Fruit fly (Drosophila melanogaster): ENCODE data around the gene mfrn.

The mfrn gene

dm6 chr3R:27988189-27988588 lies 40.4 kb upstream of the mfrn start, which contains the start of gene betaTub97EF (continued):
- TF ChIP-seq al (GFP tag; IDR thresholded peaks at IDR 0.05) (no peak), Bteb2 (GFP tag; optimal IDR thresholded peaks at IDR 0.05) (no peak), lilli (GFP tag; optimal IDR thresholded peaks at IDR 0.05) (no peak), ato (GFP tag; IDR thresholded peaks at IDR 0.05; ENCODE audit: partially characterized antibody) (no peak), Hmx (GFP tag; optimal IDR thresholded peaks at IDR 0.05) (no peak), CG17912 (GFP tag; optimal IDR thresholded peaks at IDR 0.05) (no peak), maf-S (GFP tag; optimal IDR thresholded peaks at IDR 0.05) (no peak), sob (GFP tag; IDR thresholded peaks at IDR 0.05) (0 out of 2 replicates have a peak, but pooled peaks have one; percentile 11), pita (GFP tag; optimal IDR thresholded peaks at IDR 0.05) (no peak), Fer3 (tag; optimal IDR thresholded peaks at IDR 0.05) (no peak), Oli (tag; optimal IDR thresholded peaks at IDR 0.05) (no peak), Camta (GFP tag; optimal IDR thresholded peaks at IDR 0.05) (no peak), CG1024 (GFP tag; IDR thresholded peaks at IDR 0.05) (no peak), bowl (GFP tag; IDR thresholded peaks at IDR 0.05) (no peak), CG4360 (GFP tag; IDR thresholded peaks at IDR 0.05) (no peak), CG7372 (GFP tag; IDR thresholded peaks at IDR 0.05) (0 out of 2 replicates have a peak, but pooled peaks have one; percentile 12), CG17359 (tag; optimal IDR thresholded peaks at IDR 0.05) (no peak), CG6654 (GFP tag; optimal IDR thresholded peaks at IDR 0.05) (no peak), CG9876 (GFP tag; optimal IDR thresholded peaks at IDR 0.05) (no peak), CG15514 (GFP tag; optimal IDR thresholded peaks at IDR 0.05) (peak; percentile 30), ken (GFP tag; IDR thresholded peaks at IDR 0.05) (0 out of 3 replicates have a peak, but pooled peaks have one; percentile 42), Atf-2 (GFP tag; optimal IDR thresholded peaks at IDR 0.05) (no peak), CG4854 (GFP tag; optimal IDR thresholded peaks at IDR 0.05) (no peak), NC2α (GFP tag; optimal IDR thresholded peaks at IDR 0.05) (no peak), Dip3 (GFP tag; optimal IDR thresholded peaks at IDR 0.05) (no peak), CG16779 (GFP tag; IDR thresholded peaks at IDR 0.05) (no peak), CG12104 (GFP tag; optimal IDR thresholded peaks at IDR 0.05) (no peak), sens (GFP tag) (no peak), CG6813 (GFP tag; optimal IDR thresholded peaks at IDR 0.05) (no peak), chn (GFP tag; optimal IDR thresholded peaks at IDR 0.05) (no peak), gsb-n (tag; optimal IDR thresholded peaks at IDR 0.05) (no peak), knrl (GFP tag; IDR thresholded peaks at IDR 0.05; ENCODE audit: partially characterized antibody) (no peak), CG11456 (GFP tag; IDR thresholded peaks at IDR 0.05) (peak; percentile 59; the same call in 1 of the 3 replicates), Oaz (GFP tag; IDR thresholded peaks at IDR 0.05) (no peak), Nf-YB (GFP tag; optimal IDR thresholded peaks at IDR 0.05) (no peak), ftz-f1 (GFP tag; optimal IDR thresholded peaks at IDR 0.05) (no peak), CG1603 (tag; optimal IDR thresholded peaks at IDR 0.05) (peak; percentile 6), btn (GFP tag; optimal IDR thresholded peaks at IDR 0.05) (no peak), ttk (GFP tag; IDR thresholded peaks at IDR 0.05) (0 out of 2 replicates have a peak, but pooled peaks have one; percentile 21), CkIIα-i1 (GFP tag; IDR thresholded peaks at IDR 0.05) (no peak), Med (GFP tag) (peak; percentile 74), CG15269 (tag; optimal IDR thresholded peaks at IDR 0.05) (no peak), slou (GFP tag; optimal IDR thresholded peaks at IDR 0.05) (peak; percentile 1), CG6791 (GFP tag; IDR thresholded peaks at IDR 0.05; ENCODE audit: partially characterized antibody) (0 out of 3 replicates have a peak, but pooled peaks have one; percentile 22), Sox102F (GFP tag; optimal IDR thresholded peaks at IDR 0.05) (no peak), eve (GFP tag; optimal IDR thresholded peaks at IDR 0.05) (no peak), ara (GFP tag; IDR thresholded peaks at IDR 0.05) (no peak), D19B (GFP tag; optimal IDR thresholded peaks at IDR 0.05) (no peak), esg (GFP tag; conservative IDR thresholded peaks at IDR 0.05) (0 out of 2 replicates have a peak, but pooled peaks have one; percentile 7), Eip74EF (GFP tag; optimal IDR thresholded peaks at IDR 0.05) (no peak), Max (GFP tag; optimal IDR thresholded peaks at IDR 0.05) (no peak), dimm (GFP tag; IDR thresholded peaks at IDR 0.05) (no peak)

Measured in whole organism, embryonic.